Worm (Caenorhabditis elegans) whole organism, midembryonic: ENCODE results near the gene Y75B8A.37.

Source experiments
- cog-1 ChIP-seq: sonication (generic microtip); optimal IDR thresholded peaks from 2 replicates; lab custom pipeline; 2016; ENCODE audit warnings: missing genetic modification characterization, missing compliant biosample characterization
- ref-1 ChIP-seq: fragments of 200-800 bp; sonication (Bioruptor generic); conservative IDR thresholded peaks from 2 replicates; pipeline ENCODE4 v1.3.6; 2022; ENCODE audit warnings: missing genetic modification reagents, missing genetic modification characterization, missing compliant biosample characterization

DNA sequence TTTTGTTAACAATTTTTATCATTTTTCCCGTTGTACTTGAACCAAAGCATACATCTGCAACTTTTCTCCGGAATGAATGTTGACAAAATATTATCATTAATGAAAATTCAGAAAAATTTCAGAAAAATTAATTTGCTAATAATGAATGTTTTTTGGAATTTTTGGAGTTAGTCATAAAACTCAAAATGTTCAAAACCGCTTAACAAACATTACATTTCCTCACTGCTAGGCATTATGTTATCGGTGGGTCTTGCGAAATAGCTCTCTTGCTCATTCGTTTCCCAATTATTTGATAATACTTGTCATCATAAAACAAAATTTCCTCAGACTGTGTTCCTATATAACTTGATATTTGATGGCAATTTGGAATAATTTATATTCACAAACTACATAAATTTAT is 2.4 kb upstream of the Y75B8A.37 start, which contains the start of gene Y75B8A.39:
- TF ChIP-seq ref-1 (no peak), cog-1 (tag; lab: Kevin White, UChicago) (no peak)
